Worm (Caenorhabditis elegans): ENCODE data around the gene B0034.2.

DNA sequence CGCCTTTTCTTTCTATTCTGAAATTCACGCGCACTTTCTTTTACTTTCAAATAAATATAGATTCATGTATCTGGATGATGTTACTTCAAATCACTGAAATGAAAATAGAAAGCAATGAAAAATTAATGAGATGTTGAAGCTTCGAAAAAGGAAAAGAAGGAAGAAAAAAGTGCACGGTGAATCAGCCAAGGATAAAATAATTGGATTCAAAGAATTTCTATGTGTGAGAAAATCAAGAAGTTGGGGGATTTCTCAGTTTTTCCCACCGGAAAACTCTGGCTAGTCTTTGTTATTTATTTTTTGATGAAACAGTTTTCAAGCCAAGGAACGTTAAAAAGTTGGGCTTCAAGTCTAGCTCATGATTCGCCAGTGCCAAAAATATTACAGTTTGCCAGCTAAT is 7.6 kb upstream of the B0034.2 start:
- no peak for TF ChIP-seq attf-3 (GFP tag; conservative IDR thresholded peaks at IDR 0.05)
- TF ChIP-seq F23B12.7 (tag; optimal IDR thresholded peaks at IDR 0.05; ENCODE audit: insufficient read depth), result no peak
- TF ChIP-seq F22D6.2 (tag; optimal IDR thresholded peaks at IDR 0.05), result no peak
- TF ChIP-seq B0035.1 (tag; optimal IDR thresholded peaks at IDR 0.05), result no peak
- no peak for TF ChIP-seq athp-1 (tag; optimal IDR thresholded peaks at IDR 0.05)
- no peak for TF ChIP-seq rpc-1 (optimal IDR thresholded peaks at IDR 0.05)
- no peak for TF ChIP-seq rpc-1 (tag; optimal IDR thresholded peaks at IDR 0.05)
- TF ChIP-seq ceh-79 (tag; optimal IDR thresholded peaks at IDR 0.05), result no peak
- no peak for TF ChIP-seq madf-8 (GFP tag; conservative IDR thresholded peaks at IDR 0.05)
- no peak for TF ChIP-seq nhr-90 (tag; optimal IDR thresholded peaks at IDR 0.05)
- TF ChIP-seq pha-4 (tag; optimal IDR thresholded peaks at IDR 0.05), result no peak

Data from whole organism, young adult.